Worm (Caenorhabditis elegans): ENCODE measurements around the gene R06F6.12.

R06F6.12 gene

DNA sequence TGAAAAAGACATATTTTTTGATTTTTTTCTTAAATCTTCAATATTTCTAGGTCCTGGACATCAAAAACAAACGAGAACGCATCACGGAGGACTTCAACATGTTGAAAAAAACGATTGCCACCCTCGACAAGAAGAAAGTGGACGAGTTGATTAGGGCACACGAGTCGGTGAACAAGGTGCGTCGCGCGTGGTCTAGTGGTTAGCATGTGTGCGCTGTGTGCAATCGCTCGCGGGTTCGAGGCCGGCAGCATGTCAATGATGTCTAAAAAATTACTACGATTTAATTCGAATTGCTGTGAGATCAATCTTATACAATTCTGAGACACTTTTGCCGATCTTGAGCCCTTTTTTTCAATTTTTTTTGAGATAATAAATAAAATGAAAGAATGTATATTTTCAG is 16.2 kb upstream of the R06F6.12 start:
- peak; percentile 96 for TF ChIP-seq aly-1 (tag; optimal IDR thresholded peaks at IDR 0.05)
- TF ChIP-seq tra-4 (tag; optimal IDR thresholded peaks at IDR 0.05): peak; percentile 94
- peak; percentile 96 for TF ChIP-seq ceh-36 (tag; optimal IDR thresholded peaks at IDR 0.05)
- TF ChIP-seq B0310.2 (tag; optimal IDR thresholded peaks at IDR 0.05): peak; percentile 89
- TF ChIP-seq ceh-13 (GFP tag; optimal IDR thresholded peaks at IDR 0.05): peak; percentile 96
- TF ChIP-seq pes-1 (GFP tag; IDR thresholded peaks at IDR 0.05): peak; percentile 96
- TF ChIP-seq F13C5.2 (tag; optimal IDR thresholded peaks at IDR 0.05): peak; percentile 97
- TF ChIP-seq hmg-4 (GFP tag; optimal IDR thresholded peaks at IDR 0.05): peak; percentile 99
- TF ChIP-seq sea-1 (GFP tag; conservative IDR thresholded peaks at IDR 0.05): peak; percentile 92
- TF ChIP-seq tbx-11 (GFP tag; IDR thresholded peaks at IDR 0.05): peak; percentile 94
- peak; percentile 93 for TF ChIP-seq tbx-37 (GFP tag; conservative IDR thresholded peaks at IDR 0.05)
- peak; percentile 96 for TF ChIP-seq flt-1 (GFP tag; IDR thresholded peaks at IDR 0.05)
- TF ChIP-seq ama-1 (optimal IDR thresholded peaks at IDR 0.05): peak; percentile 89
- TF ChIP-seq scrt-1 (GFP tag; IDR thresholded peaks at IDR 0.05): peak; percentile 98
- peak; percentile 92 for TF ChIP-seq hmbx-1 (tag; optimal IDR thresholded peaks at IDR 0.05)
- peak; percentile 83 for TF ChIP-seq ets-7 (tag; optimal IDR thresholded peaks at IDR 0.05)
- peak; percentile 91 for TF ChIP-seq hnd-1 (tag; optimal IDR thresholded peaks at IDR 0.05)

DNA sequence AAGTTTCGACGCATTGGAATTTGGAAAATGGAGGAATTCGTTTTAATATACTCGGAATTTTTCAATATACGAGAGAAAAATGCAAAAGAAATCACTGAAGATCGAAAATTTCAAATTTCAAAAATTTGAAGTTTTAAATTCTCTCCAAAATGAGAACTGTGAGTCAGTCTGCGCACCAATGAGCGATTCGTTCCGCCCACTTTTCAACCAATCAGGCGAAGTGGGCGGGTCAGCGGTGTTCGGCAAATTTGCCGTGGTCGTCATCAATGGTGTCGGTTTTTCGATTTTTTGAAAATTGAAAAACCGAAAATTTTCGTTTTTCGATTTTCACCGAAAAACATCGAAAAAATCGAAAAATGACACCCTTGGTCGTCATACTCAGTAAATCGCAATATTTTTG is 14.7 kb upstream of the R06F6.12 start:
- no peak for TF ChIP-seq tra-4 (tag; optimal IDR thresholded peaks at IDR 0.05)
- no peak for TF ChIP-seq pes-1 (GFP tag; IDR thresholded peaks at IDR 0.05)
- no peak for TF ChIP-seq ama-1 (optimal IDR thresholded peaks at IDR 0.05)
- no peak for TF ChIP-seq sea-1 (GFP tag; conservative IDR thresholded peaks at IDR 0.05)
- TF ChIP-seq ceh-36 (tag; optimal IDR thresholded peaks at IDR 0.05): no peak
- TF ChIP-seq hmbx-1 (tag; optimal IDR thresholded peaks at IDR 0.05): no peak
- TF ChIP-seq scrt-1 (GFP tag; IDR thresholded peaks at IDR 0.05): no peak
- TF ChIP-seq ceh-13 (GFP tag; optimal IDR thresholded peaks at IDR 0.05): no peak
- TF ChIP-seq tbx-37 (GFP tag; conservative IDR thresholded peaks at IDR 0.05): no peak
- TF ChIP-seq hnd-1 (tag; optimal IDR thresholded peaks at IDR 0.05): no peak
- no peak for TF ChIP-seq F13C5.2 (tag; optimal IDR thresholded peaks at IDR 0.05)
- no peak for TF ChIP-seq B0310.2 (tag; optimal IDR thresholded peaks at IDR 0.05)
- no peak for TF ChIP-seq flt-1 (GFP tag; IDR thresholded peaks at IDR 0.05)
- no peak for TF ChIP-seq aly-1 (tag; optimal IDR thresholded peaks at IDR 0.05)

DNA sequence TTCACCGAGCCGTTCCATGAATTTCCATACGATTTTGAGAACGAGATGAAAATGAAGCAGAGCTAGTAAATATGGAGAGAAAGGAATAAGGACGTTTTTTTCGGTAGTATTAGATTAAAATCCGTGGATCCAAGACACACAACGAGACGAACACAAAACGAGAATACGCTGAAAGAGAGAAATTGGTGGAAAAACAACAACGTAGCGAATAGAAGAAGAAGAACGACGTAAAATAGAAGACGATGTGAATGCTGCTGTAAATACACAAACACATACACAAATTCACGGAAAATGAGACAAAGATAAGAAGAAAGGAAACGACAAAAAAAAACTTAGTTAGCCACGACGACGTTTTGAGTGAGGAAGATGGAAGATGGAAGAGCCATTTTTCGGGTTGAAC is 10.8 kb upstream of the R06F6.12 start:
- TF ChIP-seq flt-1 (GFP tag; IDR thresholded peaks at IDR 0.05): no peak
- TF ChIP-seq hmg-4 (GFP tag; optimal IDR thresholded peaks at IDR 0.05): no peak

DNA sequence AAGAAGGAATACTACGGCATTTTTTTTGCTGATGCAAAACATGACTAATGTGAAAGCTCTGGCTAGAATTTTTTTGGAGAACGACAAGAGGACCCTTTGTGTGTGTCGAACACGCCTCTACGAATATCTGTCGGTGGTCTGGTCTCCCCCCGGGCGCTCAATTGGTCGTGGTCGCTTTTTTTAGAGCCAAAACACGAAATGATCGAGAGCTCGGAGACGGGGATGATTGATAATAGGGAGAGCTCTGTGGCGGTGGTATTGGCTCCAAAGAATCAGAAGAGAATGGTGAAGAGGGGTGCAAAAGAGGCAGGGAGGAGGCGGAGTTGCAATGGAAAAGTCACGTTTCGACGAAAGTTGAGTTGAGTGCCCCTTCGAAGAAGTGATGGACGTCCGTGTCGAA is 5.7 kb upstream of the R06F6.12 start:
- TF ChIP-seq hmbx-1 (tag; optimal IDR thresholded peaks at IDR 0.05): no peak

DNA sequence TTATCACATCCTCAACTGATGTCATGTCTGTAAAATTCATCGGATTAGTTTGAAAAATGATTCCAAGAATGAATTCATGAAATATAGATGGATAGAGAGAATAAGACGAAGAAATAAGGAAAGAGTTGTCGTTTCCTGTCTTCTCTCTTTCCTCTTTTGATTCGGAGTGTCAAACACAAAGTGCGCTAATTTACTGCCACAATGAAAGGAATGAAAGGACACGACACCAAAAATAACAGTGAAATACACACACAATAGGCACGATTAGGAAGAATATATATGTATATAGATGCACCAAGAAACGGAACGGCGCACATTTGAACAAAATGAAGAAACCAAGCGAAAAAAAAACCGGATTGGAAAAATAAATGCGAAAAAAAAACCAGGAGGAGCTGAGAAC is 5.2 kb upstream of the R06F6.12 start, which contains the start of gene VM106R.1:
Gene VM106R.1, minus strand, starts transcription at position 101 of the 400 bp plus-strand sequence.
- no peak for TF ChIP-seq tbx-11 (GFP tag; IDR thresholded peaks at IDR 0.05)
- no peak for TF ChIP-seq aly-1 (tag; optimal IDR thresholded peaks at IDR 0.05)
- TF ChIP-seq B0310.2 (tag; optimal IDR thresholded peaks at IDR 0.05): no peak
- TF ChIP-seq ceh-13 (GFP tag; optimal IDR thresholded peaks at IDR 0.05): no peak
- no peak for TF ChIP-seq ceh-36 (tag; optimal IDR thresholded peaks at IDR 0.05)
- no peak for TF ChIP-seq hmg-4 (GFP tag; optimal IDR thresholded peaks at IDR 0.05)
- no peak for TF ChIP-seq F13C5.2 (tag; optimal IDR thresholded peaks at IDR 0.05)
- no peak for TF ChIP-seq hmbx-1 (tag; optimal IDR thresholded peaks at IDR 0.05)
- TF ChIP-seq tra-4 (tag; optimal IDR thresholded peaks at IDR 0.05): no peak
- TF ChIP-seq pes-1 (GFP tag; IDR thresholded peaks at IDR 0.05): no peak
- TF ChIP-seq tbx-37 (GFP tag; conservative IDR thresholded peaks at IDR 0.05): no peak
- TF ChIP-seq flt-1 (GFP tag; IDR thresholded peaks at IDR 0.05): no peak
- TF ChIP-seq scrt-1 (GFP tag; IDR thresholded peaks at IDR 0.05): no peak
- no peak for TF ChIP-seq hnd-1 (tag; optimal IDR thresholded peaks at IDR 0.05)
- TF ChIP-seq ama-1 (optimal IDR thresholded peaks at IDR 0.05): no peak
- TF ChIP-seq ets-7 (tag; optimal IDR thresholded peaks at IDR 0.05): no peak

DNA sequence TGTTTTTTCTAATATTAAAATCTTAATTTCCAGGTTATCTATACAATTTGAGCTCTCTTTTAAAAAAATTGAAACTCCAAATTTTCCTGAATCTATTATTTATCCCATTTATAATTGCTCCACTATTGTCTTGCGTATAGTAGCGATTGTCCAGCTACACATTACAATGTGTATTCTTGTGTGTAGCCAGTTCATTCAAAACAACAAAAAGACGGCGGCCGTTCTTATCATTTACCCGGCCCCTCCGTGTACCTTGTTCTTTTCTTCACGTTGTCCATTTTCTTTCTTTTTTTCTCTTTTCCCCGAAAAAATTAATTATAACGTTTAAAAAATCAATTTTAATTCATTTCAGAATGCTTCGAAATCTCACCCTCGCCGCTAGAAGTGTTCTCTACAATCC is 3.2 kb downstream of the R06F6.12 start, which contains the start of gene ech-4:
Gene ech-4, plus strand, starts transcription at position 353 of the 400 bp plus-strand sequence.
- TF ChIP-seq ceh-13 (GFP tag; optimal IDR thresholded peaks at IDR 0.05) (no peak), scrt-1 (GFP tag; IDR thresholded peaks at IDR 0.05) (no peak), B0310.2 (tag; optimal IDR thresholded peaks at IDR 0.05) (no peak), tbx-11 (GFP tag; IDR thresholded peaks at IDR 0.05) (no peak), tra-4 (tag; optimal IDR thresholded peaks at IDR 0.05) (no peak)

DNA sequence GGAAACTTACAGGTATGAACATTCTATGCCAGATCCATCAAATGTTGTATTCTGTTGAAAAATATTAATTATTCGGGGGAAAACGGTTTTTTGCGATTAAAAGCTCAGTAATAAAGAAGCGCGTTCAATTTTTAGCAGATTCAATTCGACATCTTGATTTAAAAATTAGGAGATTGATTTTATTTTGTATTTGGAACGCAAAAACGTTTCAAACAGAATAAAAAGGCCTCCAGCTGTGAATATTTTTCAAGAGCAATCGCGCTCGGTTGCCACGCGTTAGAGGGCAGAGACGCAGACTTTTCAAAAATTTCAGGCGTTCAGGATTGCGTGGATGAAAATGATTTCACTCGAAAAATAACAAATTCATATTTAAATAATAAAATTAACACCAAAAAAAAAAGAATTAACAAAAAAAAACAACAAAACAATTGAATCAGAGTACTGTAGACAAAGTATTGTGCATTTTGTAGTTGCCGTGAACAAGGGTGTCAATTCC is 3.9 kb downstream of the R06F6.12 start, which contains the start of gene R06F6.8:
Gene R06F6.8, minus strand, starts transcription at position 51 of the 496 bp plus-strand sequence.
- TF ChIP-seq ets-7 (tag; optimal IDR thresholded peaks at IDR 0.05) (no peak), hmbx-1 (tag; optimal IDR thresholded peaks at IDR 0.05) (no peak), tbx-37 (GFP tag; conservative IDR thresholded peaks at IDR 0.05) (no peak), tra-4 (tag; optimal IDR thresholded peaks at IDR 0.05) (no peak), pes-1 (GFP tag; IDR thresholded peaks at IDR 0.05) (0 out of 2 replicates have a peak, but pooled peaks have one; percentile 13)

DNA sequence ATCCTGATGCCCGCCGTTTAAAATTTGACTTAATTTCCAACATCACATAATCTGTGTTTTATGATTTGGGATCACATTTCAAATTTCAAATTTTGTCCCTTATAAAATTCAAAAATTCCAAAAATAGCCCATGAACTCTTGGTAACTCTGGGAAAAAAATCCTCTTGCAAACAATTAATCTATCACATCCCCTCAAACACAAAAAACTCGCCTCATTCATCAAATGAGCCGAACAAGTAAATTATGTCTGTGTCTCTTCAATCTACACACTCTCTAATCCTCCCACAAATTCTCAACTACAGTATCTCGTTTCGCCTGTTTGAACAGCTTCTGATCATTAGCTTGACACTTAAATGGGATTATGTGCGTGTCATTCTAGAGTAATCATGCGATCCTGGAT is 13.2 kb downstream of the R06F6.12 start, which contains the start of gene msrp-7:
Gene msrp-7, plus strand, starts transcription at position 301 of the 400 bp plus-strand sequence.
- no peak for TF ChIP-seq scrt-1 (GFP tag; IDR thresholded peaks at IDR 0.05)
- no peak for TF ChIP-seq ama-1 (optimal IDR thresholded peaks at IDR 0.05)
- no peak for TF ChIP-seq ceh-13 (GFP tag; optimal IDR thresholded peaks at IDR 0.05)

All from whole organism, early embryonic.